Fruit fly (Drosophila melanogaster) whole organism, embryonic: ENCODE results near the gene CG43131.
A peak's percentile ranks its signal among the peaks of the same experiment; 100 is the strongest.

Experiments
- Blimp-1 ChIP-seq: fragments of 200-800 bp; sonication (Bioruptor generic); optimal IDR thresholded peaks from 3 replicates; lab custom pipeline; 2018; ENCODE audit warnings: missing biosample characterization, missing genetic modification characterization, mild to moderate bottlenecking, moderate library complexity, missing genetic modification reagents
- CG10267 ChIP-seq: fragments of 200-800 bp; sonication (Bioruptor generic); optimal IDR thresholded peaks from 2 replicates; lab custom pipeline; 2018; ENCODE audit warnings: missing biosample characterization, mild to moderate bottlenecking, missing genetic modification characterization, moderate library complexity
- CG12391 ChIP-seq: fragments of 200-800 bp; sonication (Bioruptor generic); optimal IDR thresholded peaks from 3 replicates; lab custom pipeline; 2018; ENCODE audit warnings: missing biosample characterization, mild to moderate bottlenecking, missing genetic modification characterization, moderate library complexity
- CG13424 ChIP-seq: fragments of 200-800 bp; sonication (Bioruptor generic); optimal IDR thresholded peaks from 2 replicates; lab custom pipeline; 2019; ENCODE audit warnings: missing biosample characterization, mild to moderate bottlenecking, missing genetic modification characterization, moderate library complexity
- CG14860 ChIP-seq: fragments of 200-800 bp; sonication (Bioruptor generic); IDR thresholded peaks from 3 replicates; pipeline ENCODE4 v1.3.6; 2022; ENCODE audit warnings: missing biosample characterization, missing genetic modification characterization; ENCODE audit not compliant: partially characterized antibody
- CG15269 ChIP-seq: fragments of 200-800 bp; sonication (Bioruptor generic); optimal IDR thresholded peaks from 2 replicates; lab custom pipeline; 2018; ENCODE audit warnings: missing biosample characterization, mild to moderate bottlenecking, missing genetic modification characterization, moderate library complexity
- CG15601 ChIP-seq: fragments of 200-800 bp; sonication (Bioruptor generic); optimal IDR thresholded peaks from 3 replicates; lab custom pipeline; 2019; ENCODE audit warnings: missing biosample characterization, mild to moderate bottlenecking, missing genetic modification characterization, moderate library complexity
- CG1603 ChIP-seq: fragments of 200-800 bp; sonication (Bioruptor generic); optimal IDR thresholded peaks from 2 replicates; lab custom pipeline; 2019; ENCODE audit warnings: missing biosample characterization, mild to moderate bottlenecking, missing genetic modification characterization, moderate library complexity
- CG18262 ChIP-seq: fragments of 200-800 bp; optimal IDR thresholded peaks from 3 replicates; lab custom pipeline; 2019; ENCODE audit warnings: missing biosample characterization, mild to moderate bottlenecking, missing genetic modification characterization, moderate library complexity
- CG18599 ChIP-seq: fragments of 200-800 bp; sonication (Bioruptor generic); optimal IDR thresholded peaks from 3 replicates; lab custom pipeline; 2017; ENCODE audit warnings: missing biosample characterization, missing genetic modification characterization, mild to moderate bottlenecking, moderate library complexity, missing genetic modification reagents
- CG2678 ChIP-seq: fragments of 200-800 bp; sonication (Bioruptor generic); optimal IDR thresholded peaks from 3 replicates; lab custom pipeline; 2019; ENCODE audit warnings: missing biosample characterization, mild to moderate bottlenecking, missing genetic modification characterization, moderate library complexity
- CG2712 ChIP-seq: fragments of 200-800 bp; optimal IDR thresholded peaks from 3 replicates; lab custom pipeline; 2019; ENCODE audit warnings: missing biosample characterization, mild to moderate bottlenecking, missing genetic modification characterization, moderate library complexity
- CG6689 ChIP-seq: fragments of 200-800 bp; sonication (Bioruptor generic); IDR thresholded peaks from 2 replicates; pipeline ENCODE4 v1.3.6; 2022; ENCODE audit warnings: missing biosample characterization, missing genetic modification characterization
- CG8388 ChIP-seq: fragments of 200-800 bp; sonication (Bioruptor generic); optimal IDR thresholded peaks from 2 replicates; lab custom pipeline; 2019; ENCODE audit warnings: missing biosample characterization, mild to moderate bottlenecking, missing genetic modification characterization, moderate library complexity
- CG9437 ChIP-seq: fragments of 200-800 bp; sonication (Bioruptor generic); optimal IDR thresholded peaks from 2 replicates; lab custom pipeline; 2018; ENCODE audit warnings: missing biosample characterization, mild to moderate bottlenecking, missing genetic modification characterization
- CG9727 ChIP-seq: fragments of 200-800 bp; sonication (Bioruptor generic); optimal IDR thresholded peaks from 3 replicates; lab custom pipeline; 2017; ENCODE audit warnings: missing biosample characterization, mild to moderate bottlenecking, missing genetic modification characterization
- Deaf1 ChIP-seq: fragments of 200-800 bp; optimal IDR thresholded peaks from 3 replicates; lab custom pipeline; 2019; ENCODE audit warnings: missing biosample characterization, mild to moderate bottlenecking, missing genetic modification characterization, moderate library complexity
- Drgx ChIP-seq: fragments of 200-800 bp; sonication (Bioruptor generic); IDR thresholded peaks from 2 replicates; pipeline ENCODE4 v1.3.6; 2022; ENCODE audit warnings: missing biosample characterization, missing genetic modification characterization
- Ets65A ChIP-seq: fragments of 200-800 bp; sonication (Bioruptor generic); peaks from one replicate; lab custom pipeline; 2016; ENCODE audit warnings: missing biosample characterization, missing genetic modification characterization
- Fer1 ChIP-seq: fragments of 200-800 bp; sonication (Bioruptor generic); optimal IDR thresholded peaks from 2 replicates; lab custom pipeline; 2017; ENCODE audit warnings: missing biosample characterization, mild to moderate bottlenecking, missing genetic modification characterization
- Hmr ChIP-seq: fragments of 200-800 bp; sonication (Bioruptor generic); optimal IDR thresholded peaks from 3 replicates; lab custom pipeline; 2017; ENCODE audit warnings: mild to moderate bottlenecking, missing biosample characterization, missing genetic modification reagents, missing genetic modification characterization
- Med ChIP-seq: fragments of 200-800 bp; sonication (Bioruptor generic); peaks from one replicate; lab custom pipeline; 2016; ENCODE audit warnings: missing biosample characterization, missing genetic modification characterization, mild to moderate bottlenecking, inconsistent platforms, moderate library complexity
- Ptx1 ChIP-seq: fragments of 200-800 bp; sonication (Bioruptor generic); IDR thresholded peaks from 2 replicates; pipeline ENCODE4 v1.3.6; 2022; ENCODE audit warnings: missing biosample characterization, missing genetic modification characterization
- Xrp1 ChIP-seq: fragments of 200-800 bp; sonication (Bioruptor generic); IDR thresholded peaks from 2 replicates; pipeline ENCODE4 v1.3.6; 2022; ENCODE audit warnings: missing biosample characterization, missing genetic modification characterization
- al ChIP-seq: fragments of 200-800 bp; sonication (Bioruptor generic); IDR thresholded peaks from 2 replicates; pipeline ENCODE4 v1.3.6; 2022; ENCODE audit warnings: missing biosample characterization, missing genetic modification characterization
- crol ChIP-seq: fragments of 200-800 bp; sonication (Bioruptor generic); IDR thresholded peaks from 2 replicates; pipeline ENCODE4 v1.3.6; 2022; ENCODE audit warnings: missing biosample characterization, missing genetic modification characterization
- gem ChIP-seq: fragments of 200-800 bp; sonication (Bioruptor generic); optimal IDR thresholded peaks from 2 replicates; lab custom pipeline; 2019; ENCODE audit warnings: missing biosample characterization, mild to moderate bottlenecking, missing genetic modification characterization, moderate library complexity
- gsb-n ChIP-seq: fragments of 200-800 bp; sonication (Bioruptor generic); optimal IDR thresholded peaks from 3 replicates; lab custom pipeline; 2018; ENCODE audit warnings: missing biosample characterization, mild to moderate bottlenecking, missing genetic modification characterization
- ham ChIP-seq: fragments of 200-800 bp; sonication (Bioruptor generic); IDR thresholded peaks from 2 replicates; pipeline ENCODE4 v1.3.6; 2022; ENCODE audit warnings: missing biosample characterization, missing genetic modification characterization
- inv ChIP-seq: fragments of 200-800 bp; sonication (Bioruptor generic); IDR thresholded peaks from 2 replicates; pipeline ENCODE4 v1.3.6; 2022; ENCODE audit warnings: missing biosample characterization, missing genetic modification characterization; ENCODE audit not compliant: partially characterized antibody
- lbe ChIP-seq: fragments of 200-800 bp; sonication (Bioruptor generic); optimal IDR thresholded peaks from 2 replicates; lab custom pipeline; 2016; ENCODE audit warnings: missing biosample characterization, mild to moderate bottlenecking, missing genetic modification characterization
- nerfin-2 ChIP-seq: fragments of 200-800 bp; sonication (Bioruptor generic); IDR thresholded peaks from 2 replicates; pipeline ENCODE4 v1.3.6; 2022; ENCODE audit warnings: missing biosample characterization, missing genetic modification characterization; ENCODE audit not compliant: partially characterized antibody
- nmo ChIP-seq: fragments of 200-800 bp; sonication (Bioruptor generic); optimal IDR thresholded peaks from 2 replicates; lab custom pipeline; 2018; ENCODE audit warnings: missing biosample characterization, mild to moderate bottlenecking, missing genetic modification characterization, moderate library complexity
- prd ChIP-seq, 3 experiments: fragments of >200 bp in 2 of 3; fragments of 200-800 bp in 1 of 3; sonication (Bioruptor generic) in 1 of 3; optimal IDR thresholded peaks in 2 of 3; IDR thresholded peaks in 1 of 3; 2 replicates in 2 of 3; 3 replicates in 1 of 3; pipeline versions ENCODE4 v1.3.6 to Lab custom; 2017 to 2022; ENCODE audit warnings: missing biosample characterization in 1 of 3, missing genetic modification characterization in 1 of 3
- run ChIP-seq: fragments of 200-800 bp; sonication (Bioruptor generic); optimal IDR thresholded peaks from 3 replicates; lab custom pipeline; 2018; ENCODE audit warnings: missing biosample characterization, mild to moderate bottlenecking, missing genetic modification characterization
- sens ChIP-seq: fragments of 200-800 bp; sonication (Bioruptor generic); peaks from one replicate; lab custom pipeline; 2016; ENCODE audit warnings: missing biosample characterization, missing genetic modification characterization
- sna ChIP-seq: fragments of 200-800 bp; sonication (Bioruptor generic); IDR thresholded peaks from 2 replicates; pipeline ENCODE4 v1.3.6; 2022; ENCODE audit warnings: missing biosample characterization, missing genetic modification characterization; ENCODE audit not compliant: partially characterized antibody
- so ChIP-seq: fragments of 200-800 bp; sonication (Bioruptor generic); IDR thresholded peaks from 3 replicates; pipeline ENCODE4 v1.3.6; 2022; ENCODE audit warnings: missing biosample characterization, missing genetic modification characterization
- tin ChIP-seq: fragments of 200-800 bp; sonication (Bioruptor generic); optimal IDR thresholded peaks from 3 replicates; lab custom pipeline; 2016; ENCODE audit warnings: missing biosample characterization, missing genetic modification characterization
- zf30C ChIP-seq: fragments of 200-800 bp; sonication (Bioruptor generic); optimal IDR thresholded peaks from 3 replicates; lab custom pipeline; 2018; ENCODE audit warnings: missing biosample characterization, mild to moderate bottlenecking, missing genetic modification characterization
- zfh1 ChIP-seq: fragments of 200-800 bp; sonication (Bioruptor generic); IDR thresholded peaks from 3 replicates; pipeline ENCODE4 v1.3.6; 2022; ENCODE audit warnings: missing biosample characterization, missing genetic modification characterization

The CG43131 gene

dm6 chr3R:5100323-5101055, 8.5 kb downstream of the CG43131 start (continued):
- TF ChIP-seq Blimp-1 (GFP tag; lab: Kevin White, UChicago) (peak; percentile 55), run (tag; lab: Kevin White, UChicago) (no peak), lbe (peak; percentile 71), Med (GFP tag; lab: Kevin White, UChicago) (peak; percentile 26), CG2712 (tag; lab: Kevin White, UChicago) (peak; percentile 56), so (GFP tag; lab: Robert Waterston, UW) (0 out of 3 replicates have a peak, but pooled peaks have one; percentile 13), Deaf1 (tag; lab: Kevin White, UChicago) (peak; percentile 23), CG12391 (peak; percentile 43), CG13424 (tag; lab: Kevin White, UChicago) (peak; percentile 6), zfh1 (GFP tag; lab: Robert Waterston, UW) (0 out of 3 replicates have a peak, but pooled peaks have one; percentile 30), gem (tag; lab: Kevin White, UChicago) (peak; percentile 66), Ptx1 (GFP tag; lab: Robert Waterston, UW) (0 out of 2 replicates have a peak, but pooled peaks have one; percentile 18), nerfin-2 (GFP tag; lab: Robert Waterston, UW) (no peak), Drgx (GFP tag; lab: Robert Waterston, UW) (0 out of 2 replicates have a peak, but pooled peaks have one; percentile 24), inv (GFP tag; lab: Robert Waterston, UW) (no peak), prd (optimal IDR thresholded peaks at IDR 0.05; lab: Kevin White, UChicago) (no peak), prd (GFP tag; IDR thresholded peaks at IDR 0.05; lab: Robert Waterston, UW) (0 out of 3 replicates have a peak, but pooled peaks have one; percentile 28), CG18599 (GFP tag; lab: Kevin White, UChicago) (peak; percentile 59), CG18262 (peak; percentile 46), Fer1 (GFP tag; lab: Kevin White, UChicago) (peak; percentile 12), ham (GFP tag; lab: Robert Waterston, UW) (no peak), Hmr (peak; percentile 30), nmo (peak; percentile 32), CG2678 (tag; lab: Kevin White, UChicago) (peak; percentile 41), CG8388 (GFP tag; lab: Kevin White, UChicago) (peak; percentile 28), sens (peak; percentile 56), tin (GFP tag; lab: Kevin White, UChicago) (peak; percentile 23), CG9727 (peak; percentile 37), CG6689 (peak; percentile 32; the same call in 1 of the 2 replicates), sna (GFP tag; lab: Robert Waterston, UW) (no peak), CG15601 (tag; lab: Kevin White, UChicago) (peak; percentile 6), CG1603 (tag; lab: Kevin White, UChicago) (peak; percentile 14), Ets65A (peak; percentile 91), zf30C (GFP tag; lab: Kevin White, UChicago) (no peak), Xrp1 (GFP tag; lab: Robert Waterston, UW) (peak; percentile 52; the same call in 1 of the 2 replicates), CG9437 (peak; percentile 16), gsb-n (tag; lab: Kevin White, UChicago) (no peak), CG15269 (tag; lab: Kevin White, UChicago) (peak; percentile 2), al (GFP tag; lab: Robert Waterston, UW) (no peak), CG14860 (GFP tag; lab: Robert Waterston, UW) (no peak), CG10267 (tag; lab: Kevin White, UChicago) (peak; percentile 27), crol (GFP tag; lab: Robert Waterston, UW) (peak; percentile 32; the same call in 1 of the 2 replicates)
